Worm (Caenorhabditis elegans) whole organism, L2 larva: Measurements from ENCODE around the gene F02H6.7.

ENCODE experiments used
- C34F6.9 ChIP-seq: fragments of 150-350 bp; optimal IDR thresholded peaks from 2 replicates; lab custom pipeline; 2014; ENCODE audit warnings: missing biosample characterization, missing genetic modification characterization
- F13H6.1 ChIP-seq: sonication (generic microtip); optimal IDR thresholded peaks from 2 replicates; lab custom pipeline; 2016; ENCODE audit warnings: missing genetic modification characterization, missing compliant biosample characterization
- R02D3.7 ChIP-seq: fragments of 150-350 bp; optimal IDR thresholded peaks from 2 replicates; lab custom pipeline; 2014; ENCODE audit warnings: missing biosample characterization, missing genetic modification characterization
- Y55F3AM.14 ChIP-seq: fragments of 200-800 bp; sonication (Bioruptor generic); optimal IDR thresholded peaks from 2 replicates; lab custom pipeline; 2018; ENCODE audit warnings: mild to moderate bottlenecking, missing genetic modification characterization, missing compliant biosample characterization
- ama-1 ChIP-seq: fragments of 150-350 bp; optimal IDR thresholded peaks from 2 replicates; lab custom pipeline; 2018; ENCODE audit warnings: inconsistent platforms
- ceh-82 ChIP-seq: fragments of 150-350 bp; optimal IDR thresholded peaks from 2 replicates; lab custom pipeline; 2014; ENCODE audit warnings: missing biosample characterization, missing genetic modification characterization
- crh-2 ChIP-seq: sonication (generic microtip); optimal IDR thresholded peaks from 2 replicates; lab custom pipeline; 2017; ENCODE audit warnings: missing biosample characterization, missing genetic modification characterization
- dmd-4 ChIP-seq: sonication (generic microtip); optimal IDR thresholded peaks from 2 replicates; lab custom pipeline; 2017; ENCODE audit warnings: missing biosample characterization, missing genetic modification characterization
- egl-27 ChIP-seq: sonication (generic microtip); optimal IDR thresholded peaks from 3 replicates; lab custom pipeline; 2017; ENCODE audit warnings: missing biosample characterization, missing genetic modification reagents, missing genetic modification characterization
- elt-1 ChIP-seq: fragments of 150-350 bp; optimal IDR thresholded peaks from 2 replicates; lab custom pipeline; 2014; ENCODE audit warnings: missing biosample characterization, missing genetic modification characterization
- elt-3 ChIP-seq: sonication (generic microtip); optimal IDR thresholded peaks from 2 replicates; lab custom pipeline; 2017; ENCODE audit warnings: missing biosample characterization, missing genetic modification characterization
- fos-1 ChIP-seq: fragments of 150-350 bp; optimal IDR thresholded peaks from 2 replicates; lab custom pipeline; 2014; ENCODE audit warnings: missing biosample characterization, missing genetic modification characterization
- gmeb-1 ChIP-seq: fragments of 150-350 bp; optimal IDR thresholded peaks from 2 replicates; lab custom pipeline; 2014; ENCODE audit warnings: missing biosample characterization, missing genetic modification characterization
- lin-11 ChIP-seq: fragments of 150-350 bp; sonication (generic microtip); optimal IDR thresholded peaks from 2 replicates; lab custom pipeline; 2014; ENCODE audit warnings: missing biosample characterization, missing genetic modification characterization, inconsistent platforms, mixed read lengths
- lin-13 ChIP-seq: fragments of 150-350 bp; optimal IDR thresholded peaks from 2 replicates; lab custom pipeline; 2014; ENCODE audit warnings: missing biosample characterization, missing genetic modification reagents, missing genetic modification characterization
- lin-39 ChIP-seq: fragments of 150-350 bp; optimal IDR thresholded peaks from 2 replicates; lab custom pipeline; 2014; ENCODE audit warnings: missing biosample characterization, missing genetic modification reagents, missing genetic modification characterization
- lsy-2 ChIP-seq, 2 experiments: fragments of 150-350 bp in 1 of 2; sonication (generic microtip) in 1 of 2; optimal IDR thresholded peaks; 2 replicates each; lab custom pipeline; 2014 to 2017; ENCODE audit warnings: missing biosample characterization in 2 of 2, missing genetic modification characterization in 2 of 2
- mbf-1 ChIP-seq: sonication (generic microtip); optimal IDR thresholded peaks from 2 replicates; lab custom pipeline; 2017; ENCODE audit warnings: missing biosample characterization, missing genetic modification characterization
- mdl-1 ChIP-seq, 2 experiments: fragments of 150-350 bp in 1 of 2; sonication (generic microtip) in 1 of 2; optimal IDR thresholded peaks; 2 replicates each; lab custom pipeline; 2017; ENCODE audit warnings: missing biosample characterization in 2 of 2, missing genetic modification characterization in 2 of 2
- nhr-12 ChIP-seq: fragments of 150-350 bp; optimal IDR thresholded peaks from 2 replicates; lab custom pipeline; 2014; ENCODE audit warnings: missing biosample characterization, missing genetic modification characterization
- nhr-129 ChIP-seq: fragments of 150-350 bp; optimal IDR thresholded peaks from 2 replicates; lab custom pipeline; 2014; ENCODE audit warnings: missing biosample characterization, missing genetic modification characterization
- nhr-21 ChIP-seq: fragments of 150-350 bp; optimal IDR thresholded peaks from 2 replicates; lab custom pipeline; 2014; ENCODE audit warnings: missing biosample characterization, missing genetic modification characterization
- nhr-23 ChIP-seq: fragments of 150-350 bp; optimal IDR thresholded peaks from 2 replicates; lab custom pipeline; 2014; ENCODE audit warnings: missing biosample characterization, missing genetic modification reagents, missing genetic modification characterization
- nhr-237 ChIP-seq: fragments of 150-350 bp; optimal IDR thresholded peaks from 2 replicates; lab custom pipeline; 2014; ENCODE audit warnings: missing biosample characterization, missing genetic modification characterization
- nhr-25 ChIP-seq: fragments of 150-350 bp; sonication (generic microtip); optimal IDR thresholded peaks from 3 replicates; lab custom pipeline; 2014; ENCODE audit warnings: missing biosample characterization, missing genetic modification characterization
- nhr-6 ChIP-seq: fragments of 150-350 bp; optimal IDR thresholded peaks from 2 replicates; lab custom pipeline; 2014; ENCODE audit warnings: missing biosample characterization, missing genetic modification characterization
- nhr-77 ChIP-seq: fragments of 150-350 bp; optimal IDR thresholded peaks from 2 replicates; lab custom pipeline; 2014; ENCODE audit warnings: missing biosample characterization, missing genetic modification characterization
- peb-1 ChIP-seq: fragments of 150-350 bp; optimal IDR thresholded peaks from 2 replicates; lab custom pipeline; 2014; ENCODE audit warnings: missing biosample characterization, missing genetic modification characterization
- sma-9 ChIP-seq, 2 experiments: fragments of 150-350 bp in 1 of 2; sonication (generic microtip) in 1 of 2; optimal IDR thresholded peaks; 2 replicates each; lab custom pipeline; 2014 to 2016; ENCODE audit warnings: missing genetic modification characterization in 2 of 2, mild to moderate bottlenecking in 1 of 2, missing biosample characterization in 1 of 2, missing compliant biosample characterization in 1 of 2, missing genetic modification reagents in 1 of 2, moderate library complexity in 1 of 2
- unc-39 ChIP-seq: fragments of 150-350 bp; optimal IDR thresholded peaks from 2 replicates; lab custom pipeline; 2014; ENCODE audit warnings: missing biosample characterization, missing genetic modification characterization
- unc-55 ChIP-seq: fragments of 150-350 bp; sonication (generic microtip); optimal IDR thresholded peaks from 3 replicates; lab custom pipeline; 2014; ENCODE audit warnings: missing biosample characterization, missing genetic modification reagents, missing genetic modification characterization
- unc-62 ChIP-seq: fragments of 150-350 bp; optimal IDR thresholded peaks from 2 replicates; lab custom pipeline; 2014; ENCODE audit warnings: missing biosample characterization, missing genetic modification reagents, missing genetic modification characterization
- zag-1 ChIP-seq: fragments of 150-350 bp; optimal IDR thresholded peaks from 2 replicates; lab custom pipeline; 2014; ENCODE audit warnings: missing biosample characterization, missing genetic modification characterization
- ztf-1 ChIP-seq: fragments of 200-800 bp; sonication (Bioruptor generic); conservative IDR thresholded peaks from 2 replicates; pipeline ENCODE4 v1.3.6; 2022; ENCODE audit warnings: missing genetic modification characterization, missing compliant biosample characterization
- ztf-11 ChIP-seq: sonication (generic microtip); optimal IDR thresholded peaks from 2 replicates; lab custom pipeline; 2017; ENCODE audit warnings: missing biosample characterization, missing genetic modification characterization
- ztf-4 ChIP-seq: fragments of 150-350 bp; optimal IDR thresholded peaks from 2 replicates; lab custom pipeline; 2014; ENCODE audit warnings: missing biosample characterization, missing genetic modification characterization

Gene F02H6.7

DNA sequence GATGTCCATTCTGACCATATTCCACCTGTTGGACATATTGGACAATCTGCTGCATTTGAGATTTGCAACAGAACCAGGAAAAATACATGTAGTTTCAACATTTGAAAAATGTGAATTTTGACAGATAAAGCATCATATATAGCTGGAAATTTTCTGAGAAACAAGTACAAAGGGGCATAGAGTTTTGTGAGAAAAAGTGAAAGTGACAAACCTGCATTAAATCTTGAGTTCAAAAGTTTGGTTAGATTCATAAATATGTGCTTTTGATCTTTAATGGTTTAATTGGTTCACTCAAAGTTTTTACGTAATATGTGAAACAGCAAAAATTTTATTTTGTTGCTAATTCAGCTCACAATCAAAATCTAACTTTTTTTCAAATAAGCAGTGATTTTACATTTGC is at the start of gene F02H6.7:
TSS of gene F02H6.7 (minus strand) at position 101 of the 400 bp plus-strand sequence.
- TF ChIP-seq elt-1 (no peak), ama-1 (lab: Kevin White, UChicago) (no peak), zag-1 (tag; lab: Kevin White, UChicago) (no peak), R02D3.7 (tag; lab: Kevin White, UChicago) (no peak), ztf-11 (no peak), peb-1 (tag; lab: Kevin White, UChicago) (no peak), nhr-23 (tag; lab: Kevin White, UChicago) (no peak)

DNA sequence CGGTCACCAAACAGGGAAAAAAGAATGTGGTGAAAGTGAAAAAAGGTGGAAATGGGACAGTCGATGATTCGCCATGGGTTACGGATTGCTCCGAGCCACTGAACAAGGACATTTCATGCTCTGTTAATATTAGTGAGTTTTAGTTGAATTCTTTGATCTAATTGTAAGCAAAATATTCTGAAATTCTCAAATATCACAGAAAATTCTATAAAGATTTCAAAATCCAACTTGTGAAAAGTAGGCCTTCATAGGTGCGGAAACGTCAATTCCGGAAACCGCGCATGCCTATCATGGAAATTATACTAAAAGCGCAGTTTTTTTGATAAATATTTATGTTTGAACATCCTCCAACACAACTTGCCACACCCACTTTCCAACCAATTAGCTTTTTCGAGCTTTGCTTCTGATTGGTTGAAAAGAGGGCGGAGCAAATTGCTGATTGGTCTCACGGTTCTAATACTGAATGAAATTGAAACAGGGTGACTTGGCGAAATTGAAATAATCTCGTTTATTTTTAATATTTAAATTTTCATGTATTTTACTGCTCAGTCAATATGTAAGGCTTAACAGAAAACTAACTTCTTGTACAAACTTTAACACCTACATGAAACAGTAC is 48.9 kb upstream of the F02H6.7 start:
- TF ChIP-seq zag-1 (tag; lab: Kevin White, UChicago) = no peak
- no peak for TF ChIP-seq unc-39
- TF ChIP-seq mbf-1 (tag; lab: Kevin White, UChicago) = no peak
- TF ChIP-seq ztf-4 = no peak
- TF ChIP-seq ztf-1 (GFP tag; lab: Robert Waterston, UW) = no peak
- TF ChIP-seq nhr-6 (tag; lab: Kevin White, UChicago) = no peak
- TF ChIP-seq dmd-4 (tag; lab: Kevin White, UChicago) = no peak
- no peak for TF ChIP-seq nhr-12 (tag; lab: Kevin White, UChicago)
- TF ChIP-seq lin-11 = no peak
- TF ChIP-seq crh-2 (tag; lab: Kevin White, UChicago) = no peak
- TF ChIP-seq Y55F3AM.14 = no peak
- no peak for TF ChIP-seq egl-27 (tag; lab: Kevin White, UChicago)
- no peak for TF ChIP-seq nhr-21

DNA sequence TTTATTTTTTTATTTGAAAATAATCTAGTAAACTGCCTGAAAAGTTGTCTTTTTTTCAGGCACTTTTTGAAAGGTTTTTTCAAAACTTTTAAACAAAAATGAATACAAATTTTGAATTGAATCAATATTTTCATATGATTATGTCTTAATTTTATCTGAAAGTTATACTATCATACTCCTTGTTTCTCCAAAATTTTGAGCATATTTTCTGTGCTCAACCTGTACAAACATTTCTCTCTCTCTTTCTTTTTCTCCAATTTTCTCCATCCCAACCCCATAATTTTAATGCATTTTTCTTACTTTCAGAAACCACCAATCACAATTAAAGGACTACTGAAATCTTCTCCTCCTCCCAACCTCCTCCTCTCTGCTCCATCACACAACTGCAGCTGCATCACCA is 48.2 kb upstream of the F02H6.7 start, which contains the start of gene ilcr-1:
TSS of gene ilcr-1 (plus strand) at position 301 of the 400 bp plus-strand sequence.
- no peak for TF ChIP-seq nhr-237 (tag; lab: Kevin White, UChicago)
- no peak for TF ChIP-seq gmeb-1
- TF ChIP-seq sma-9 (GFP tag; optimal IDR thresholded peaks at IDR 0.05; lab: Kevin White, UChicago) = no peak
- no peak for TF ChIP-seq sma-9 (tag; optimal IDR thresholded peaks at IDR 0.05; lab: Kevin White, UChicago)
- no peak for TF ChIP-seq lsy-2 (tag; optimal IDR thresholded peaks at IDR 0.05; lab: Kevin White, UChicago)
- TF ChIP-seq Y55F3AM.14 = no peak
- no peak for TF ChIP-seq elt-3
- no peak for TF ChIP-seq nhr-12 (tag; lab: Kevin White, UChicago)
- TF ChIP-seq unc-62 (GFP tag; lab: Kevin White, UChicago) = no peak
- no peak for TF ChIP-seq lin-39 (tag; lab: Kevin White, UChicago)
- TF ChIP-seq nhr-77 (tag; lab: Kevin White, UChicago) = no peak
- TF ChIP-seq R02D3.7 (tag; lab: Kevin White, UChicago) = no peak
- no peak for TF ChIP-seq mbf-1 (tag; lab: Kevin White, UChicago)
- no peak for TF ChIP-seq fos-1 (tag; lab: Kevin White, UChicago)
- TF ChIP-seq ceh-82 (tag; lab: Kevin White, UChicago) = no peak
- no peak for TF ChIP-seq egl-27 (tag; lab: Kevin White, UChicago)
- no peak for TF ChIP-seq ztf-4
- no peak for TF ChIP-seq dmd-4 (tag; lab: Kevin White, UChicago)
- no peak for TF ChIP-seq unc-39
- TF ChIP-seq nhr-25 = no peak

DNA sequence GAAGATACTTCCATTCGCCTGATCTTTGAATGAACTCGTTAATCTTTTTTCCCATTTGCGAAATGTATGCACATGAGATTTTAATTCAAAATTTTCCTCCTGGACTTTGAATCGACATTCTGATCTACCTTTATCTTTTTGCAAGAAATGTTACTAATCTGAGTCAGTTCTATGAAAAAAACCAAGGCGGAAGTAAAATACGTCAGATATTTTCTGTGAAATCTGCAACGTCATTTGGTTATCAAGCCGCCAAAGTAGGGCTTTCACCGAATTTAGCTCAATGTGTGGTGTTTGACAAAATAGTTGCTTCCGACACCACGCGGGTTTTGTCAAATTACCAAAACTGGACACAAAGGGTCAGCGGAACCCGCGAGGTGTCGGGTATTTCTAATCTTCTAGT is 46.9 kb upstream of the F02H6.7 start:
- TF ChIP-seq egl-27 (tag; lab: Kevin White, UChicago) (no peak), nhr-21 (peak; percentile 14), elt-1 (no peak), lin-13 (no peak), nhr-237 (tag; lab: Kevin White, UChicago) (no peak), ztf-4 (no peak), Y55F3AM.14 (no peak)

DNA sequence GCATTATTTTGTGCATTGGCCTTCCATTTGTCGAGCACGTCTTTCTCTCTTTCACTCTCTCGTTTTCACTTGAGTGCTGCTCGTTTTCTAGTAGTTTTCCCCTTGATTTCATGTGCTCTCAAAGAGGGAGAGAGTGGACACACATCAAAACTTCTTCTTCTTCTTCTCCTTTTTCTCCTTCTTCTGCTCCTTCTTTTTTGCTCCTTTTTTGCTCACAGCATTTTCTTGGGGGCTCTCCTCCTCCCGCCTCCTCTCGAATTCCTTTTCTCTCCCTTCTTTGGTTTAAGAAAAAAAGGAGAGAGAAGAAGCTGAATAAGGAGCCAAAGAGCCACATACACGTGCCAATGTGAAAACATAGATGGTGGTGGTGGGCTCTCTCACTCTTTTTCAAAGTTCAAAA is 44.6 kb upstream of the F02H6.7 start:
- peak; percentile 15 for TF ChIP-seq lin-13
- peak; percentile 47 for TF ChIP-seq F13H6.1 (tag; lab: Kevin White, UChicago)
- TF ChIP-seq nhr-129 (tag; lab: Kevin White, UChicago) = peak; percentile 87
- TF ChIP-seq nhr-6 (tag; lab: Kevin White, UChicago) = peak; percentile 45
- no peak for TF ChIP-seq fos-1 (tag; lab: Kevin White, UChicago)
- TF ChIP-seq Y55F3AM.14 = no peak
- peak; percentile 61 for TF ChIP-seq C34F6.9 (tag; lab: Kevin White, UChicago)
- peak; percentile 80 to 83 for TF ChIP-seq mdl-1 (tag; optimal IDR thresholded peaks at IDR 0.05; lab: Kevin White, UChicago)
- TF ChIP-seq unc-55 (GFP tag; lab: Kevin White, UChicago) = peak; percentile 62
- peak in 1 of 2 experiments; percentile 33 for TF ChIP-seq lsy-2 (tag; optimal IDR thresholded peaks at IDR 0.05; lab: Kevin White, UChicago)
